Worm (Caenorhabditis elegans): ENCODE measurements around the gene Y17G9B.5.
"Not testable (repeated sequence)": the region's sequence is repeated elsewhere in the genome, so short reads cannot be mapped to it uniquely, and the experiment has no call there.

DNA sequence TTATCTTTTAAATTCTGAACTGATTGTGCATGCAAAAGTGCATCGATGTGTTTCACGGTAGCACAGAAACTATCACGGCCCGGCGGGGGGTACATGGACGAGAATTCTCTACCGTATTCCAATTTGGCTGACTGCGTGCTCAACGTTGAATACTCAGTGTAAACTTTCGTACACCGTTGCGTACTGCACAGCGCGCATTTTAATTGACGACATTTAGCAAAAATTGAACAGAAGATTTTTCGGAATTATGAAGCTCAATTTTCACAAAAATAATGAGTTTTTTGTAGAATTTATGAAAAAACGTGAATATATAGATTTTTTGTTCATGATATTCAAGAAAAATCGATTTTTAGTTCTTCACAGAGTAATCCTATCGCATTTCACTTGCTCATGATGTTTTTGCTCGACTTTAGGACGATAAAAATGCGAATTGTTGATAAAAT is 24.5 kb upstream of the Y17G9B.5 start:
- TF ChIP-seq unc-3 (GFP tag; conservative IDR thresholded peaks at IDR 0.05); unc-55 (GFP tag; optimal IDR thresholded peaks at IDR 0.05); K02D7.2 (tag; optimal IDR thresholded peaks at IDR 0.05); pat-9 (tag; optimal IDR thresholded peaks at IDR 0.05); odd-2 (tag; optimal IDR thresholded peaks at IDR 0.05); npax-4 (tag; optimal IDR thresholded peaks at IDR 0.05); elt-4 (tag; optimal IDR thresholded peaks at IDR 0.05): not testable (repeated sequence)
- peak; percentile 46 for TF ChIP-seq unc-3 (tag; optimal IDR thresholded peaks at IDR 0.05)

Data from whole organism, late embryonic.